Fruit fly (Drosophila melanogaster) whole organism, embryonic: ENCODE measurements around the gene mthl12.

Experiments
- Aef1 ChIP-seq: fragments of 200-800 bp; sonication (Bioruptor generic); IDR thresholded peaks from 3 replicates; pipeline ENCODE4 v1.3.6; 2022; ENCODE audit warnings: missing biosample characterization, missing genetic modification characterization
- Awh ChIP-seq: fragments of 200-800 bp; sonication (Bioruptor generic); IDR thresholded peaks from 2 replicates; pipeline ENCODE4, ENCODE4 v1.3.6; 2022; ENCODE audit warnings: missing biosample characterization, missing genetic modification characterization
- CG10267 ChIP-seq: fragments of 200-800 bp; sonication (Bioruptor generic); optimal IDR thresholded peaks from 2 replicates; lab custom pipeline; 2018; ENCODE audit warnings: missing biosample characterization, mild to moderate bottlenecking, missing genetic modification characterization, moderate library complexity
- CG13296 ChIP-seq: fragments of 200-800 bp; sonication (Bioruptor generic); optimal IDR thresholded peaks from 3 replicates; lab custom pipeline; 2018; ENCODE audit warnings: missing biosample characterization, mild to moderate bottlenecking, missing genetic modification characterization
- CG14667 ChIP-seq: fragments of 200-800 bp; sonication (Bioruptor generic); IDR thresholded peaks from 2 replicates; pipeline ENCODE4 v1.3.6; 2022; ENCODE audit warnings: missing biosample characterization, missing genetic modification characterization
- CG15011 ChIP-seq: fragments of 200-800 bp; sonication (Bioruptor generic); optimal IDR thresholded peaks from 3 replicates; lab custom pipeline; 2018; ENCODE audit warnings: missing biosample characterization, mild to moderate bottlenecking, missing genetic modification characterization
- CG16863 ChIP-seq: fragments of 200-800 bp; sonication (Bioruptor generic); optimal IDR thresholded peaks from 3 replicates; lab custom pipeline; 2016; ENCODE audit warnings: missing biosample characterization, missing genetic modification characterization
- CG17829 ChIP-seq: fragments of 200-800 bp; optimal IDR thresholded peaks from 2 replicates; lab custom pipeline; 2019; ENCODE audit warnings: missing biosample characterization, mild to moderate bottlenecking, missing genetic modification characterization, moderate library complexity
- CG1832 ChIP-seq: fragments of 200-800 bp; sonication (Bioruptor generic); optimal IDR thresholded peaks from 2 replicates; lab custom pipeline; 2017; ENCODE audit warnings: missing biosample characterization, mild to moderate bottlenecking, missing genetic modification characterization, inconsistent platforms
- CG18619 ChIP-seq: fragments of 200-800 bp; sonication (Bioruptor generic); optimal IDR thresholded peaks from 3 replicates; lab custom pipeline; 2017; ENCODE audit warnings: missing biosample characterization, mild to moderate bottlenecking, missing genetic modification characterization
- CG2875 ChIP-seq: fragments of 200-800 bp; sonication (Bioruptor generic); optimal IDR thresholded peaks from 2 replicates; lab custom pipeline; 2017; ENCODE audit warnings: missing biosample characterization, mild to moderate bottlenecking, missing genetic modification characterization, missing genetic modification reagents
- CG30403 ChIP-seq: fragments of 200-800 bp; sonication (Bioruptor generic); optimal IDR thresholded peaks from 3 replicates; lab custom pipeline; 2016; ENCODE audit warnings: missing biosample characterization, missing genetic modification characterization
- CG3163 ChIP-seq: fragments of 200-800 bp; sonication (Bioruptor generic); optimal IDR thresholded peaks from 3 replicates; lab custom pipeline; 2016; ENCODE audit warnings: missing biosample characterization, missing genetic modification characterization
- CG34376 ChIP-seq: fragments of 200-800 bp; sonication (Bioruptor generic); optimal IDR thresholded peaks from 2 replicates; lab custom pipeline; 2018; ENCODE audit warnings: missing biosample characterization, mild to moderate bottlenecking, missing genetic modification characterization
- CG4360 ChIP-seq: fragments of 200-800 bp; sonication (Bioruptor generic); IDR thresholded peaks from 2 replicates; pipeline ENCODE4 v1.3.6; 2022; ENCODE audit warnings: missing biosample characterization, missing genetic modification characterization
- CG6689 ChIP-seq: fragments of 200-800 bp; sonication (Bioruptor generic); IDR thresholded peaks from 2 replicates; pipeline ENCODE4 v1.3.6; 2022; ENCODE audit warnings: missing biosample characterization, missing genetic modification characterization
- CG6791 ChIP-seq: fragments of 200-800 bp; sonication (Bioruptor generic); IDR thresholded peaks from 3 replicates; pipeline ENCODE4 v1.3.6; 2022; ENCODE audit warnings: missing biosample characterization, missing genetic modification characterization; ENCODE audit not compliant: partially characterized antibody
- CG7271 ChIP-seq: fragments of 200-800 bp; sonication (Bioruptor generic); optimal IDR thresholded peaks from 2 replicates; lab custom pipeline; 2018; ENCODE audit warnings: missing biosample characterization, mild to moderate bottlenecking, missing genetic modification characterization, moderate library complexity
- CG8388 ChIP-seq: fragments of 200-800 bp; sonication (Bioruptor generic); optimal IDR thresholded peaks from 2 replicates; lab custom pipeline; 2019; ENCODE audit warnings: missing biosample characterization, mild to moderate bottlenecking, missing genetic modification characterization, moderate library complexity
- CG8478 ChIP-seq: fragments of >200 bp; optimal IDR thresholded peaks from 2 replicates; lab custom pipeline; 2018
- CHES-1-like ChIP-seq: fragments of 200-800 bp; sonication (Bioruptor generic); optimal IDR thresholded peaks from 2 replicates; lab custom pipeline; 2016; ENCODE audit warnings: missing biosample characterization, missing genetic modification characterization
- CkIIα-i1 ChIP-seq: fragments of 200-800 bp; sonication (Bioruptor generic); IDR thresholded peaks from 2 replicates; pipeline ENCODE4 v1.3.6; 2022; ENCODE audit warnings: missing biosample characterization, missing genetic modification characterization
- D19A ChIP-seq: fragments of 200-800 bp; optimal IDR thresholded peaks from 3 replicates; lab custom pipeline; 2019; ENCODE audit warnings: missing biosample characterization, mild to moderate bottlenecking, missing genetic modification characterization, moderate library complexity
- Deaf1 ChIP-seq: fragments of 200-800 bp; optimal IDR thresholded peaks from 3 replicates; lab custom pipeline; 2019; ENCODE audit warnings: missing biosample characterization, mild to moderate bottlenecking, missing genetic modification characterization, moderate library complexity
- Meics ChIP-seq: fragments of 200-800 bp; sonication (Bioruptor generic); optimal IDR thresholded peaks from 2 replicates; lab custom pipeline; 2017; ENCODE audit warnings: missing biosample characterization, mild to moderate bottlenecking, missing genetic modification characterization
- Myb ChIP-seq: fragments of 200-800 bp; sonication (Bioruptor generic); optimal IDR thresholded peaks from 2 replicates; lab custom pipeline; 2016; ENCODE audit warnings: missing biosample characterization, missing genetic modification characterization
- Nf-YC ChIP-seq: fragments of 200-800 bp; optimal IDR thresholded peaks from 3 replicates; lab custom pipeline; 2019; ENCODE audit warnings: missing biosample characterization, mild to moderate bottlenecking, missing genetic modification characterization, moderate library complexity
- Six4 ChIP-seq: fragments of 200-800 bp; sonication (Bioruptor generic); optimal IDR thresholded peaks from 2 replicates; lab custom pipeline; 2016; ENCODE audit warnings: missing biosample characterization, missing genetic modification characterization
- Sox100B ChIP-seq: fragments of 200-800 bp; sonication (Bioruptor generic); optimal IDR thresholded peaks from 3 replicates; lab custom pipeline; 2018; ENCODE audit warnings: missing biosample characterization, mild to moderate bottlenecking, missing genetic modification characterization
- Spps ChIP-seq: fragments of 200-800 bp; sonication (Bioruptor generic); optimal IDR thresholded peaks from 2 replicates; lab custom pipeline; 2018; ENCODE audit warnings: missing biosample characterization, mild to moderate bottlenecking, missing genetic modification characterization
- cg ChIP-seq: fragments of 200-800 bp; sonication (Bioruptor generic); optimal IDR thresholded peaks from 3 replicates; lab custom pipeline; 2019; ENCODE audit warnings: missing biosample characterization, mild to moderate bottlenecking, missing genetic modification characterization, moderate library complexity
- croc ChIP-seq: fragments of 200-800 bp; sonication (Bioruptor generic); conservative IDR thresholded peaks from 3 replicates; pipeline ENCODE4 v1.3.6; 2022; ENCODE audit warnings: missing biosample characterization, missing genetic modification characterization
- crp ChIP-seq, 2 experiments: fragments of 200-800 bp; sonication (Bioruptor generic); optimal IDR thresholded peaks; 2 replicates in 1 of 2; 3 replicates in 1 of 2; lab custom pipeline; 2017; ENCODE audit warnings: missing biosample characterization in 2 of 2, missing genetic modification characterization in 2 of 2, mild to moderate bottlenecking in 1 of 2, moderate library complexity in 1 of 2
- en ChIP-seq: fragments of 200-800 bp; sonication (Bioruptor generic); optimal IDR thresholded peaks from 2 replicates; lab custom pipeline; 2016; ENCODE audit warnings: missing biosample characterization, missing genetic modification characterization
- eve ChIP-seq, 2 experiments: fragments of >200 bp; optimal IDR thresholded peaks; 2 replicates each; lab custom pipeline; 2017; ENCODE audit warnings: missing biosample characterization in 2 of 2, missing genetic modification characterization in 2 of 2
- gt ChIP-seq: fragments of 200-800 bp; sonication (Bioruptor generic); IDR thresholded peaks from 2 replicates; pipeline ENCODE4 v1.3.6; 2022; ENCODE audit warnings: missing biosample characterization, missing genetic modification characterization
- ham ChIP-seq: fragments of 200-800 bp; sonication (Bioruptor generic); IDR thresholded peaks from 2 replicates; pipeline ENCODE4 v1.3.6; 2022; ENCODE audit warnings: missing biosample characterization, missing genetic modification characterization
- her ChIP-seq: fragments of 200-800 bp; sonication (Bioruptor generic); optimal IDR thresholded peaks from 2 replicates; lab custom pipeline; 2016; ENCODE audit warnings: missing biosample characterization, missing genetic modification characterization
- maf-S ChIP-seq: fragments of 200-800 bp; sonication (Bioruptor generic); optimal IDR thresholded peaks from 2 replicates; lab custom pipeline; 2016; ENCODE audit warnings: missing biosample characterization, missing genetic modification characterization
- mam ChIP-seq: fragments of 200-800 bp; sonication (Bioruptor generic); optimal IDR thresholded peaks from 3 replicates; lab custom pipeline; 2016; ENCODE audit warnings: missing biosample characterization, missing genetic modification characterization
- mld ChIP-seq: fragments of 200-800 bp; sonication (Bioruptor generic); IDR thresholded peaks from 3 replicates; pipeline ENCODE4 v1.3.6; 2022; ENCODE audit warnings: missing biosample characterization, missing genetic modification characterization; ENCODE audit not compliant: partially characterized antibody
- otp ChIP-seq: fragments of 200-800 bp; sonication (Bioruptor generic); IDR thresholded peaks from 3 replicates; pipeline ENCODE4, ENCODE4 v1.3.6; 2022; ENCODE audit warnings: missing biosample characterization, missing genetic modification characterization
- pb ChIP-seq: fragments of 200-800 bp; sonication (Bioruptor generic); optimal IDR thresholded peaks from 3 replicates; lab custom pipeline; 2016; ENCODE audit warnings: missing biosample characterization, missing genetic modification characterization
- prd ChIP-seq, 3 experiments: fragments of >200 bp in 2 of 3; fragments of 200-800 bp in 1 of 3; sonication (Bioruptor generic) in 1 of 3; optimal IDR thresholded peaks in 2 of 3; IDR thresholded peaks in 1 of 3; 2 replicates in 2 of 3; 3 replicates in 1 of 3; pipeline versions ENCODE4 v1.3.6 to Lab custom; 2017 to 2022; ENCODE audit warnings: missing biosample characterization in 1 of 3, missing genetic modification characterization in 1 of 3
- sima ChIP-seq: fragments of 200-800 bp; sonication (Bioruptor generic); optimal IDR thresholded peaks from 2 replicates; lab custom pipeline; 2016; ENCODE audit warnings: missing biosample characterization, missing genetic modification characterization
- tll ChIP-seq, 2 experiments: fragments of 200-800 bp in 1 of 2; fragments of >200 bp in 1 of 2; sonication (Bioruptor generic) in 1 of 2; optimal IDR thresholded peaks; 2 replicates each; lab custom pipeline; 2017 to 2019; ENCODE audit warnings: missing biosample characterization in 2 of 2, missing genetic modification characterization in 2 of 2, mild to moderate bottlenecking in 1 of 2, moderate library complexity in 1 of 2
- tup ChIP-seq: fragments of 200-800 bp; sonication (Bioruptor generic); optimal IDR thresholded peaks from 2 replicates; lab custom pipeline; 2016; ENCODE audit warnings: missing biosample characterization, mild to moderate bottlenecking, missing genetic modification characterization, moderate library complexity
- vnd ChIP-seq: fragments of 200-800 bp; sonication (Bioruptor generic); IDR thresholded peaks from 3 replicates; pipeline ENCODE4 v1.3.6; 2022; ENCODE audit warnings: missing biosample characterization, missing genetic modification characterization; ENCODE audit not compliant: partially characterized antibody
- zen ChIP-seq: fragments of 200-800 bp; sonication (Bioruptor generic); optimal IDR thresholded peaks from 3 replicates; lab custom pipeline; 2018; ENCODE audit warnings: missing biosample characterization, mild to moderate bottlenecking, missing genetic modification characterization, moderate library complexity

Gene mthl12

dm6 chr3R:13381744-13382435, 28.4 kb downstream of the mthl12 start, which contains the start of the genes mRpS21 and Droj2 (continued):
- TF ChIP-seq otp (GFP tag; lab: Robert Waterston, UW), result peak; percentile 26; the same call in 1 of the 3 replicates
- TF ChIP-seq CG17829 (tag; lab: Kevin White, UChicago), result peak; percentile 89
- no peak; the same call in 2 of the 3 replicates for TF ChIP-seq vnd
- TF ChIP-seq mld (GFP tag; lab: Robert Waterston, UW), result no peak
- TF ChIP-seq tll (GFP tag; optimal IDR thresholded peaks at IDR 0.05; lab: Kevin White, UChicago), result peak in 1 of 2 experiments; percentile 28
- TF ChIP-seq CG7271, result no peak
- peak; percentile 79 for TF ChIP-seq zen (tag; lab: Kevin White, UChicago)
- TF ChIP-seq Deaf1 (tag; lab: Kevin White, UChicago), result peak; percentile 21
- no peak for TF ChIP-seq eve (GFP tag; optimal IDR thresholded peaks at IDR 0.05; lab: Kevin White, UChicago)
- TF ChIP-seq ham (GFP tag; lab: Robert Waterston, UW), result no peak
- TF ChIP-seq CG8478 (lab: Kevin White, UChicago), result no peak
- no peak for TF ChIP-seq prd (optimal IDR thresholded peaks at IDR 0.05; lab: Kevin White, UChicago)
- TF ChIP-seq prd (GFP tag; IDR thresholded peaks at IDR 0.05; lab: Robert Waterston, UW), result peak; percentile 61
- peak; percentile 30; the same call in 2 of the 3 replicates for TF ChIP-seq CG6791 (GFP tag; lab: Robert Waterston, UW)
- no peak for TF ChIP-seq CG15011 (GFP tag; lab: Kevin White, UChicago)
- peak; percentile 6 for TF ChIP-seq CG16863 (GFP tag; lab: Kevin White, UChicago)
- TF ChIP-seq CG4360 (GFP tag; lab: Robert Waterston, UW), result no peak
- no peak for TF ChIP-seq CG14667 (GFP tag; lab: Robert Waterston, UW)
- peak; percentile 67 for TF ChIP-seq Nf-YC (tag; lab: Kevin White, UChicago)
- no peak for TF ChIP-seq CG2875 (GFP tag; lab: Kevin White, UChicago)
- no peak for TF ChIP-seq Aef1 (GFP tag; lab: Robert Waterston, UW)
- no peak for TF ChIP-seq CG6689 (GFP tag; lab: Robert Waterston, UW)
- TF ChIP-seq CG34376 (GFP tag; lab: Kevin White, UChicago), result peak; percentile 50
- TF ChIP-seq her (GFP tag; lab: Kevin White, UChicago), result no peak
- peak; percentile 61 for TF ChIP-seq mam (GFP tag; lab: Kevin White, UChicago)
- peak; percentile 17; the same call in 1 of the 3 replicates for TF ChIP-seq croc (GFP tag; lab: Robert Waterston, UW)
- no peak for TF ChIP-seq CkIIα-i1 (GFP tag; lab: Robert Waterston, UW)
- peak; percentile 48 for TF ChIP-seq Myb (GFP tag; lab: Kevin White, UChicago)
- TF ChIP-seq CG10267 (tag; lab: Kevin White, UChicago), result peak; percentile 60
- TF ChIP-seq Meics (GFP tag; lab: Kevin White, UChicago), result peak; percentile 29
- peak; percentile 15 for TF ChIP-seq CG18619 (GFP tag; lab: Kevin White, UChicago)
- TF ChIP-seq en, result no peak
- no peak for TF ChIP-seq Spps (tag; lab: Kevin White, UChicago)
- TF ChIP-seq CHES-1-like (GFP tag; lab: Kevin White, UChicago), result peak; percentile 6
- no peak for TF ChIP-seq CG3163 (GFP tag; lab: Kevin White, UChicago)
- no peak for TF ChIP-seq tup (GFP tag; lab: Kevin White, UChicago)
- no peak for TF ChIP-seq Awh (GFP tag; lab: Robert Waterston, UW)
- TF ChIP-seq cg (GFP tag; lab: Kevin White, UChicago), result no peak
- TF ChIP-seq maf-S (GFP tag; lab: Kevin White, UChicago), result no peak
- TF ChIP-seq CG8388 (GFP tag; lab: Kevin White, UChicago), result peak; percentile 39
- TF ChIP-seq D19A (tag; lab: Kevin White, UChicago), result peak; percentile 20
- peak; percentile 50 for TF ChIP-seq Six4 (GFP tag; lab: Kevin White, UChicago)
- TF ChIP-seq Sox100B (GFP tag; lab: Kevin White, UChicago), result no peak
- TF ChIP-seq pb (GFP tag; lab: Kevin White, UChicago), result no peak
- TF ChIP-seq CG30403 (GFP tag; lab: Kevin White, UChicago), result peak; percentile 70
- TF ChIP-seq CG13296 (GFP tag; lab: Kevin White, UChicago), result peak; percentile 37
- TF ChIP-seq CG1832 (GFP tag; lab: Kevin White, UChicago), result no peak
- no peak for TF ChIP-seq gt (GFP tag; lab: Robert Waterston, UW)
- TF ChIP-seq crp (GFP tag; optimal IDR thresholded peaks at IDR 0.05; lab: Kevin White, UChicago), result peak; percentile 85 to 97
- no peak for TF ChIP-seq sima (GFP tag; lab: Kevin White, UChicago)
